Fruit fly (Drosophila melanogaster): ENCODE measurements around the gene Gr22e.

dm6 chr2L:1756351-1756750, 27.5 kb upstream of the Gr22e start, which contains the start of gene Gr22f:
- no peak for TF ChIP-seq pad (GFP tag; optimal IDR thresholded peaks at IDR 0.05)
- no peak for TF ChIP-seq tj (GFP tag; optimal IDR thresholded peaks at IDR 0.05)
- TF ChIP-seq CG14711 (tag; optimal IDR thresholded peaks at IDR 0.05): no peak
- TF ChIP-seq CG12768 (GFP tag; optimal IDR thresholded peaks at IDR 0.05): no peak
- no peak for TF ChIP-seq kay (GFP tag; ENCODE audit: borderline replicate concordance)
- no peak for TF ChIP-seq Crg-1 (GFP tag; optimal IDR thresholded peaks at IDR 0.05)
- no peak for TF ChIP-seq CG7101 (tag; optimal IDR thresholded peaks at IDR 0.05)
- no peak for TF ChIP-seq Mnt (GFP tag; optimal IDR thresholded peaks at IDR 0.05)
- no peak for TF ChIP-seq CG11617 (GFP tag; optimal IDR thresholded peaks at IDR 0.05)
- TF ChIP-seq bab1 (GFP tag; optimal IDR thresholded peaks at IDR 0.05): no peak
